Worm (Caenorhabditis elegans): ENCODE results near the gene F28A10.13.
"Not testable (repeated sequence)": the region's sequence is repeated elsewhere in the genome, so short reads cannot be mapped to it uniquely, and the experiment has no call there.

DNA sequence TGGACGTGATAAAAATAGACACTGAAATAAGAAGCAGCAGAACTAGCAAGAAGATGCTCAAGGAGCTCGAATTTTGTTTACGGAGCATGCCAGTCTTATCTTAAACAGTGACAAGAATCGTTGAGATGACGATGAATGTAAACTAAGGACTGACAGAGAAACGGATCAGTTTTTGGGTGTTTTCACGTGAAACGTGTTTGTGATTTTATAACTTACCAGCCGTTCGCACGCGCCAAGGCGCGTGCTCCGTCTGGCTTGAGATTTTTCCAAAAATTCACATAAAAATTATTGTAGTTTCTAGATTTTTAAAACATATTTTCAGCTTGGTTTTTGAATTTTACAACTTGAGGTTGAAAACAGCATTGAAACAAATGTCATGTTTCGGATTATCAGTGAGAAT, 2.0 kb downstream of the F28A10.13 start, which contains the start of gene F28A10.5:
- TF ChIP-seq flt-1 (GFP tag; IDR thresholded peaks at IDR 0.05); T22C8.4 (GFP tag; IDR thresholded peaks at IDR 0.05); cog-1 (tag; optimal IDR thresholded peaks at IDR 0.05); klf-2 (GFP tag; conservative IDR thresholded peaks at IDR 0.05); ref-1 (GFP tag; conservative IDR thresholded peaks at IDR 0.05); tab-1 (GFP tag; IDR thresholded peaks at IDR 0.05); ztf-23 (GFP tag; IDR thresholded peaks at IDR 0.05); ztf-29 (GFP tag; IDR thresholded peaks at IDR 0.05); med-1 (GFP tag; optimal IDR thresholded peaks at IDR 0.05; ENCODE audit: insufficient read depth): not testable (repeated sequence)

Measured in whole organism, midembryonic.